Worm (Caenorhabditis elegans) whole organism, dauer: ENCODE measurements around the gene E02H4.2.

ENCODE experiments used
- unc-62 ChIP-seq: sonication (generic microtip); optimal IDR thresholded peaks from 2 replicates; lab custom pipeline; 2017; ENCODE audit warnings: missing biosample characterization, missing genetic modification reagents, missing genetic modification characterization

Gene E02H4.2

ce11 chrX:14234932-14235331, 46.5 kb downstream of the E02H4.2 start, which contains the start of gene srg-37:
TSS of gene srg-37 (minus strand) at chrX:14235032.
- TF ChIP-seq unc-62 (GFP tag; lab: Kevin White, UChicago), result no peak

ce11 chrX:14234366-14234765, 47.1 kb downstream of the E02H4.2 start, which contains the start of gene srg-36:
TSS of gene srg-36 (minus strand) at chrX:14234466.
- no peak for TF ChIP-seq unc-62 (GFP tag; lab: Kevin White, UChicago)

- TF ChIP-seq unc-62 (GFP tag; lab: Kevin White, UChicago), result no peak
These were observed 49.4 kb downstream of the E02H4.2 start for ce11 chrX:14231987-14232386.

- no peak for TF ChIP-seq unc-62 (GFP tag; lab: Kevin White, UChicago)
These were observed 52.7 kb downstream of the E02H4.2 start for ce11 chrX:14228764-14229163.
